Worm (Caenorhabditis elegans): ENCODE data around the gene kgb-1.

Gene kgb-1

ce11 chrIV:427100-427908, 17.5 kb upstream of the kgb-1 start (continued):
- TF ChIP-seq lin-35 (GFP tag; optimal IDR thresholded peaks at IDR 0.05) (no peak), B0336.3 (GFP tag; IDR thresholded peaks at IDR 0.05) (no peak), ztf-22 (GFP tag; optimal IDR thresholded peaks at IDR 0.05) (no peak), ztf-6 (GFP tag; IDR thresholded peaks at IDR 0.05) (no peak), ccch-3 (GFP tag; optimal IDR thresholded peaks at IDR 0.05) (no peak), atf-7 (tag; optimal IDR thresholded peaks at IDR 0.05) (peak; percentile 17), mes-4 (tag; optimal IDR thresholded peaks at IDR 0.05) (no peak), Y67H2A.10 (GFP tag; conservative IDR thresholded peaks at IDR 0.05) (no peak), ceh-58 (GFP tag; IDR thresholded peaks at IDR 0.05) (0 out of 2 replicates have a peak, but pooled peaks have one; percentile 66), F22D6.2 (tag; optimal IDR thresholded peaks at IDR 0.05) (no peak), ceh-27 (GFP tag; optimal IDR thresholded peaks at IDR 0.05) (no peak), madf-6 (GFP tag; IDR thresholded peaks at IDR 0.05) (peak; percentile 59), nfyb-1 (GFP tag; IDR thresholded peaks at IDR 0.05) (0 out of 2 replicates have a peak, but pooled peaks have one; percentile 22), T26A5.8 (tag; optimal IDR thresholded peaks at IDR 0.05) (no peak), F57A8.1 (GFP tag; optimal IDR thresholded peaks at IDR 0.05) (no peak), madf-3 (GFP tag; IDR thresholded peaks at IDR 0.05) (peak; percentile 66; the same call in 1 of the 2 replicates), F57C9.4 (tag; optimal IDR thresholded peaks at IDR 0.05) (peak; percentile 16), rpc-1 (optimal IDR thresholded peaks at IDR 0.05) (no peak), rpc-1 (tag; optimal IDR thresholded peaks at IDR 0.05) (no peak), him-1 (tag; optimal IDR thresholded peaks at IDR 0.05) (no peak), snpc-1.1 (tag; optimal IDR thresholded peaks at IDR 0.05; ENCODE audit: insufficient read depth) (peak; percentile 67), B0019.2 (GFP tag; conservative IDR thresholded peaks at IDR 0.05) (no peak), ztf-25 (GFP tag; IDR thresholded peaks at IDR 0.05) (no peak), ets-4 (GFP tag; optimal IDR thresholded peaks at IDR 0.05) (no peak), F37B4.10 (GFP tag; IDR thresholded peaks at IDR 0.05) (0 out of 2 replicates have a peak, but pooled peaks have one; percentile 81), Y79H2A.3 (GFP tag; conservative IDR thresholded peaks at IDR 0.05) (no peak), F23B12.7 (tag; optimal IDR thresholded peaks at IDR 0.05; ENCODE audit: insufficient read depth) (no peak), egrh-3 (GFP tag; IDR thresholded peaks at IDR 0.05) (no peak), aptf-2 (GFP tag; conservative IDR thresholded peaks at IDR 0.05) (no peak), ztf-26 (tag; optimal IDR thresholded peaks at IDR 0.05) (no peak), ZK185.1 (tag; optimal IDR thresholded peaks at IDR 0.05; ENCODE audit: poor library complexity, severe bottlenecking) (no peak), hrde-1 (tag; optimal IDR thresholded peaks at IDR 0.05; ENCODE audit: borderline replicate concordance) (peak; percentile 77), F10E7.11 (tag; optimal IDR thresholded peaks at IDR 0.05) (no peak), nfya-1 (tag; optimal IDR thresholded peaks at IDR 0.05; ENCODE audit: borderline replicate concordance, insufficient read depth) (no peak), fkh-3 (tag; optimal IDR thresholded peaks at IDR 0.05) (no peak), gei-17 (GFP tag; optimal IDR thresholded peaks at IDR 0.05) (no peak), egl-44 (GFP tag; IDR thresholded peaks at IDR 0.05) (peak; percentile 57; the same call in 1 of the 2 replicates), bed-1 (GFP tag; IDR thresholded peaks at IDR 0.05) (no peak), ekl-4 (GFP tag; IDR thresholded peaks at IDR 0.05) (peak; percentile 67; the same call in 1 of the 2 replicates)

Measured in whole organism, young adult.